Worm (Caenorhabditis elegans): ENCODE data around the gene far-4.

The far-4 gene

ce11 chrV:13013158-13013557, 13.7 kb upstream of the far-4 start, which contains the start of gene try-10:
try-10 (minus strand) TSS chrV:13013258.
- TF ChIP-seq hnd-1 (tag; optimal IDR thresholded peaks at IDR 0.05) (no peak), tbx-11 (GFP tag; IDR thresholded peaks at IDR 0.05) (no peak), scrt-1 (GFP tag; IDR thresholded peaks at IDR 0.05) (no peak), F13C5.2 (tag; optimal IDR thresholded peaks at IDR 0.05) (no peak), pes-1 (GFP tag; IDR thresholded peaks at IDR 0.05) (no peak), hmg-4 (GFP tag; optimal IDR thresholded peaks at IDR 0.05) (no peak)

ce11 chrV:13011904-13012303, 12.4 kb upstream of the far-4 start:
- TF ChIP-seq ceh-36 (tag; optimal IDR thresholded peaks at IDR 0.05) (no peak), aly-1 (tag; optimal IDR thresholded peaks at IDR 0.05) (no peak)

DNA sequence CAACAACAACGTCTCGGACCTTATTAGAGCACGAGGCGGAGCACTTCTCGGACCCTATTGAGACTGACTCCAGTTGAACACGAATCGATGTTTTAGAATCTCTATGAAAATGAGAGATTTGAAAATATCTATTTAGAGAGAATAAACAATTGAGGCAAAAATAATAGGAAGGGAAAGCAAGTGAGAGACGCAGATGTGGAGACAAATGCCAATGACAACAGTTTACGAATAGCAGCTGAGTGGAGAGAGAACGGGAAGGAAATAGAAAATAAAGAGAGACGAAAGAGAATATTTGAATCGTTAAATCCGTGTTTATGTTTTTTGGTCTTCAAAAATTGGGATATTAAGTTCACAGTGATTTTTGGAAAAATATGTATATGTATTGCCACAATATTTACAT, 10.4 kb upstream of the far-4 start:
- TF ChIP-seq aly-1 (tag; optimal IDR thresholded peaks at IDR 0.05) = no peak
- TF ChIP-seq tra-4 (tag; optimal IDR thresholded peaks at IDR 0.05) = no peak

DNA sequence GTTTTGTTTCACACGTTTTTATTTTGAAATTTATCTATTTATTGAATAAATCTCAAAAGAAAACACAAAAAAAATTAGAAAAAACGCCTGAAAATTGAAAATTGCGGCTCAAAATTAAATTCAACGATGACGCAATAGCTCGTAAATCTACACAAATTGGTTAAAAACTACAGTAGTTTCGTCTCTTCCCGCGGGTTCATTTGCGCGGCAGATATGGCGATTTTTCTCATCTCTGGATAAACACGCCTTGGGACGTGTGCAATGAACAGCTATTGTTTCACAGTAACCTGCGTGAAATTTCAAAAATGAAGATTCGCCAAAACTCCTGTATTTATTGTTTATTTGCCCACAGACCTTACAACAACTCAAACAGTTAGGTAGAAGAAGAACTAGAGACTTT, 9.8 kb upstream of the far-4 start:
- no peak for TF ChIP-seq ceh-13 (GFP tag; optimal IDR thresholded peaks at IDR 0.05)

- no peak for TF ChIP-seq tbx-11 (GFP tag; IDR thresholded peaks at IDR 0.05)
- TF ChIP-seq tbx-37 (GFP tag; conservative IDR thresholded peaks at IDR 0.05) = no peak
- no peak for TF ChIP-seq ets-7 (tag; optimal IDR thresholded peaks at IDR 0.05)
- TF ChIP-seq scrt-1 (GFP tag; IDR thresholded peaks at IDR 0.05) = no peak
- TF ChIP-seq tra-4 (tag; optimal IDR thresholded peaks at IDR 0.05) = no peak
- TF ChIP-seq ceh-13 (GFP tag; optimal IDR thresholded peaks at IDR 0.05) = no peak
- TF ChIP-seq flt-1 (GFP tag; IDR thresholded peaks at IDR 0.05) = no peak
- TF ChIP-seq hmg-4 (GFP tag; optimal IDR thresholded peaks at IDR 0.05) = no peak
- no peak for TF ChIP-seq hnd-1 (tag; optimal IDR thresholded peaks at IDR 0.05)
- TF ChIP-seq pes-1 (GFP tag; IDR thresholded peaks at IDR 0.05) = no peak
- no peak for TF ChIP-seq aly-1 (tag; optimal IDR thresholded peaks at IDR 0.05)
- no peak for TF ChIP-seq hmbx-1 (tag; optimal IDR thresholded peaks at IDR 0.05)
- no peak for TF ChIP-seq ceh-36 (tag; optimal IDR thresholded peaks at IDR 0.05)
- no peak for TF ChIP-seq B0310.2 (tag; optimal IDR thresholded peaks at IDR 0.05)
Observed at ce11 chrV:13008825-13009224, 9.4 kb upstream of the far-4 start, which contains the start of gene F15B9.10. F15B9.10 (minus strand) TSS chrV:13008925.

ce11 chrV:13006754-13007153, 7.3 kb upstream of the far-4 start:
- TF ChIP-seq tbx-37 (GFP tag; conservative IDR thresholded peaks at IDR 0.05) (no peak), scrt-1 (GFP tag; IDR thresholded peaks at IDR 0.05) (no peak), pes-1 (GFP tag; IDR thresholded peaks at IDR 0.05) (no peak), aly-1 (tag; optimal IDR thresholded peaks at IDR 0.05) (no peak), ama-1 (optimal IDR thresholded peaks at IDR 0.05) (no peak), ets-7 (tag; optimal IDR thresholded peaks at IDR 0.05) (no peak), tra-4 (tag; optimal IDR thresholded peaks at IDR 0.05) (no peak), hmbx-1 (tag; optimal IDR thresholded peaks at IDR 0.05) (no peak), sea-1 (GFP tag; conservative IDR thresholded peaks at IDR 0.05) (no peak)

- TF ChIP-seq hmg-4 (GFP tag; optimal IDR thresholded peaks at IDR 0.05) = no peak
- TF ChIP-seq ama-1 (optimal IDR thresholded peaks at IDR 0.05) = no peak
- no peak for TF ChIP-seq tbx-11 (GFP tag; IDR thresholded peaks at IDR 0.05)
- no peak for TF ChIP-seq sea-1 (GFP tag; conservative IDR thresholded peaks at IDR 0.05)
- no peak for TF ChIP-seq F13C5.2 (tag; optimal IDR thresholded peaks at IDR 0.05)
- no peak for TF ChIP-seq tbx-37 (GFP tag; conservative IDR thresholded peaks at IDR 0.05)
- TF ChIP-seq pes-1 (GFP tag; IDR thresholded peaks at IDR 0.05) = no peak
- TF ChIP-seq ceh-36 (tag; optimal IDR thresholded peaks at IDR 0.05) = no peak
- TF ChIP-seq aly-1 (tag; optimal IDR thresholded peaks at IDR 0.05) = no peak
Observed at ce11 chrV:13004374-13004773, 4.9 kb upstream of the far-4 start.

- peak; percentile 92 for TF ChIP-seq pes-1 (GFP tag; IDR thresholded peaks at IDR 0.05)
- TF ChIP-seq ceh-36 (tag; optimal IDR thresholded peaks at IDR 0.05) = peak; percentile 84
- TF ChIP-seq flt-1 (GFP tag; IDR thresholded peaks at IDR 0.05) = peak; percentile 89
- TF ChIP-seq tra-4 (tag; optimal IDR thresholded peaks at IDR 0.05) = peak; percentile 8
- TF ChIP-seq tbx-11 (GFP tag; IDR thresholded peaks at IDR 0.05) = peak; percentile 88
- TF ChIP-seq ceh-13 (GFP tag; optimal IDR thresholded peaks at IDR 0.05) = peak; percentile 76
- peak; percentile 89 for TF ChIP-seq sea-1 (GFP tag; conservative IDR thresholded peaks at IDR 0.05)
- no peak for TF ChIP-seq ama-1 (optimal IDR thresholded peaks at IDR 0.05)
- TF ChIP-seq B0310.2 (tag; optimal IDR thresholded peaks at IDR 0.05) = peak; percentile 86
- TF ChIP-seq tbx-37 (GFP tag; conservative IDR thresholded peaks at IDR 0.05) = peak; percentile 83
- peak; percentile 88 for TF ChIP-seq aly-1 (tag; optimal IDR thresholded peaks at IDR 0.05)
- peak; percentile 70 for TF ChIP-seq F13C5.2 (tag; optimal IDR thresholded peaks at IDR 0.05)
- peak; percentile 86 for TF ChIP-seq ets-7 (tag; optimal IDR thresholded peaks at IDR 0.05)
- TF ChIP-seq hnd-1 (tag; optimal IDR thresholded peaks at IDR 0.05) = peak; percentile 82
- TF ChIP-seq hmbx-1 (tag; optimal IDR thresholded peaks at IDR 0.05) = peak; percentile 68
- peak; percentile 91 for TF ChIP-seq scrt-1 (GFP tag; IDR thresholded peaks at IDR 0.05)
- TF ChIP-seq hmg-4 (GFP tag; optimal IDR thresholded peaks at IDR 0.05) = peak; percentile 88
Observed at ce11 chrV:13003378-13003777, 3.9 kb upstream of the far-4 start.

DNA sequence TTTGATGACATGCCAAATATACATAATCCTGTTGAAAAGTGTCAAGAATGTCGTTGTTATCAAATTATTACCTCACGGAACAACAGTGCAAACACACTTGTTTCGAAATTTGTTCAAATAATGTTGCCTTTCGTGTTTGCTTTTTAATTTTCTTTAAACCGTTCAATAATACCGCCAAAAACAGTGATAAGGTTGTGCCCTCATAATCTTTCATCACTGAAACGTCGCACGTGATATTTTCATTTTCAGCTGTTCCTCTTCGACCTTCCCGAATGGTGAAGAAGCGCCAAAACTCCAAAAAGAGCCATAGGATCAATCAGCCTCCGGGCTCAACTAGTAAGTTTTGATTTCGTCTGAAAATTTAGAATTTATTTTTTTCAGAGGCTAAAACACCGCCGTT, 2.6 kb upstream of the far-4 start, which contains the start of gene inft-2:
inft-2 (plus strand) TSS at position 248 of the 400 bp plus-strand sequence.
- no peak for TF ChIP-seq ceh-36 (tag; optimal IDR thresholded peaks at IDR 0.05)
- no peak for TF ChIP-seq scrt-1 (GFP tag; IDR thresholded peaks at IDR 0.05)
- TF ChIP-seq tra-4 (tag; optimal IDR thresholded peaks at IDR 0.05) = no peak
- TF ChIP-seq ets-7 (tag; optimal IDR thresholded peaks at IDR 0.05) = no peak
- TF ChIP-seq hmg-4 (GFP tag; optimal IDR thresholded peaks at IDR 0.05) = no peak
- no peak for TF ChIP-seq B0310.2 (tag; optimal IDR thresholded peaks at IDR 0.05)
- no peak for TF ChIP-seq flt-1 (GFP tag; IDR thresholded peaks at IDR 0.05)
- no peak for TF ChIP-seq hnd-1 (tag; optimal IDR thresholded peaks at IDR 0.05)
- TF ChIP-seq tbx-11 (GFP tag; IDR thresholded peaks at IDR 0.05) = no peak
- no peak for TF ChIP-seq ceh-13 (GFP tag; optimal IDR thresholded peaks at IDR 0.05)
- TF ChIP-seq ama-1 (optimal IDR thresholded peaks at IDR 0.05) = no peak
- no peak for TF ChIP-seq F13C5.2 (tag; optimal IDR thresholded peaks at IDR 0.05)
- no peak for TF ChIP-seq pes-1 (GFP tag; IDR thresholded peaks at IDR 0.05)
- TF ChIP-seq aly-1 (tag; optimal IDR thresholded peaks at IDR 0.05) = no peak
- no peak for TF ChIP-seq hmbx-1 (tag; optimal IDR thresholded peaks at IDR 0.05)
- TF ChIP-seq tbx-37 (GFP tag; conservative IDR thresholded peaks at IDR 0.05) = no peak

Data from whole organism, early embryonic.